Worm (Caenorhabditis elegans) whole organism, late embryonic: ENCODE measurements around the gene mthf-1.

ENCODE experiments used
- dmd-4 ChIP-seq: sonication (generic microtip); optimal IDR thresholded peaks from 2 replicates; lab custom pipeline; 2016; ENCODE audit warnings: borderline replicate concordance, missing genetic modification characterization, missing compliant biosample characterization
- nhr-11 ChIP-seq: fragments of 150-350 bp; optimal IDR thresholded peaks from 2 replicates; lab custom pipeline; 2014; ENCODE audit warnings: missing biosample characterization, missing genetic modification characterization

ce11 chrII:7813237-7813636, 35.6 kb upstream of the mthf-1 start:
- TF ChIP-seq dmd-4 (no peak), nhr-11 (no peak)
